Fruit fly (Drosophila melanogaster) whole organism, embryonic: ENCODE results near the gene Nnp-1.

Source experiments
- Ada2b ChIP-seq: fragments of 200-800 bp; sonication (Bioruptor generic); IDR thresholded peaks from 2 replicates; pipeline ENCODE4 v1.3.6; 2022; ENCODE audit warnings: missing biosample characterization, missing genetic modification characterization
- Bgb ChIP-seq: fragments of 200-800 bp; sonication (Bioruptor generic); IDR thresholded peaks from 2 replicates; pipeline ENCODE4 v1.3.6; 2022; ENCODE audit warnings: missing biosample characterization, missing genetic modification characterization; ENCODE audit not compliant: partially characterized antibody
- CG11398 ChIP-seq: fragments of 200-800 bp; sonication (Bioruptor generic); optimal IDR thresholded peaks from 2 replicates; lab custom pipeline; 2016; ENCODE audit warnings: missing biosample characterization, missing genetic modification characterization
- CG12659 ChIP-seq: fragments of 200-800 bp; sonication (Bioruptor generic); optimal IDR thresholded peaks from 3 replicates; lab custom pipeline; 2017; ENCODE audit warnings: mild to moderate bottlenecking, missing biosample characterization, missing genetic modification reagents, missing genetic modification characterization
- CG12942 ChIP-seq: fragments of 200-800 bp; sonication (Bioruptor generic); optimal IDR thresholded peaks from 3 replicates; lab custom pipeline; 2016; ENCODE audit warnings: missing biosample characterization, missing genetic modification characterization
- CG13287 ChIP-seq: fragments of 200-800 bp; sonication (Bioruptor generic); IDR thresholded peaks from 2 replicates; pipeline ENCODE4 v1.3.6; 2022; ENCODE audit warnings: missing biosample characterization, missing genetic modification characterization; ENCODE audit not compliant: partially characterized antibody
- CG14710 ChIP-seq: fragments of 200-800 bp; sonication (Bioruptor generic); optimal IDR thresholded peaks from 3 replicates; lab custom pipeline; 2019; ENCODE audit warnings: missing biosample characterization, mild to moderate bottlenecking, missing genetic modification characterization, moderate library complexity
- CG1529 ChIP-seq: fragments of 200-800 bp; sonication (Bioruptor generic); optimal IDR thresholded peaks from 3 replicates; lab custom pipeline; 2018; ENCODE audit warnings: missing biosample characterization, missing genetic modification characterization
- CG15601 ChIP-seq: fragments of 200-800 bp; sonication (Bioruptor generic); optimal IDR thresholded peaks from 3 replicates; lab custom pipeline; 2019; ENCODE audit warnings: missing biosample characterization, mild to moderate bottlenecking, missing genetic modification characterization, moderate library complexity
- CG17361 ChIP-seq: fragments of 200-800 bp; sonication (Bioruptor generic); IDR thresholded peaks from 3 replicates; pipeline ENCODE4 v1.3.6; 2022; ENCODE audit warnings: missing biosample characterization, missing genetic modification characterization
- CG2120 ChIP-seq: fragments of 200-800 bp; sonication (Bioruptor generic); optimal IDR thresholded peaks from 3 replicates; lab custom pipeline; 2016; ENCODE audit warnings: missing biosample characterization, missing genetic modification characterization
- CG2199 ChIP-seq: fragments of 200-800 bp; sonication (Bioruptor generic); IDR thresholded peaks from 3 replicates; pipeline ENCODE4 v1.3.6; 2022; ENCODE audit warnings: missing biosample characterization, missing genetic modification characterization
- CG2712 ChIP-seq: fragments of 200-800 bp; optimal IDR thresholded peaks from 3 replicates; lab custom pipeline; 2019; ENCODE audit warnings: missing biosample characterization, mild to moderate bottlenecking, missing genetic modification characterization, moderate library complexity
- CG30403 ChIP-seq: fragments of 200-800 bp; sonication (Bioruptor generic); optimal IDR thresholded peaks from 3 replicates; lab custom pipeline; 2016; ENCODE audit warnings: missing biosample characterization, missing genetic modification characterization
- CG32767 ChIP-seq: fragments of 200-800 bp; sonication (Bioruptor generic); IDR thresholded peaks from 2 replicates; pipeline ENCODE4 v1.3.6; 2022; ENCODE audit warnings: missing biosample characterization, missing genetic modification characterization
- CG6689 ChIP-seq: fragments of 200-800 bp; sonication (Bioruptor generic); IDR thresholded peaks from 2 replicates; pipeline ENCODE4 v1.3.6; 2022; ENCODE audit warnings: missing biosample characterization, missing genetic modification characterization
- CG8924 ChIP-seq: fragments of 200-800 bp; optimal IDR thresholded peaks from 3 replicates; lab custom pipeline; 2019; ENCODE audit warnings: missing biosample characterization, mild to moderate bottlenecking, missing genetic modification characterization, moderate library complexity
- CG9932 ChIP-seq: fragments of 200-800 bp; sonication (Bioruptor generic); IDR thresholded peaks from 2 replicates; pipeline ENCODE4 v1.3.6; 2022; ENCODE audit warnings: missing biosample characterization, missing genetic modification characterization
- CoRest ChIP-seq: fragments of 200-800 bp; sonication (Bioruptor generic); optimal IDR thresholded peaks from 3 replicates; lab custom pipeline; 2018; ENCODE audit warnings: missing biosample characterization, mild to moderate bottlenecking, missing genetic modification characterization, moderate library complexity
- Dll ChIP-seq: fragments of 200-800 bp; sonication (Bioruptor generic); IDR thresholded peaks from 4 replicates; pipeline ENCODE4 v1.3.6; 2022; ENCODE audit warnings: missing biosample characterization, missing genetic modification characterization; ENCODE audit not compliant: partially characterized antibody
- Dref ChIP-seq: fragments of 200-800 bp; sonication (Bioruptor generic); IDR thresholded peaks from 2 replicates; pipeline ENCODE4 v1.3.6; 2022; ENCODE audit warnings: missing biosample characterization, missing genetic modification characterization
- E2f2 ChIP-seq: fragments of 200-800 bp; sonication (Bioruptor generic); IDR thresholded peaks from 2 replicates; pipeline ENCODE4 v1.3.6; 2022; ENCODE audit warnings: missing biosample characterization, missing genetic modification characterization
- H2.0 ChIP-seq: fragments of 200-800 bp; sonication (Bioruptor generic); IDR thresholded peaks from 2 replicates; pipeline ENCODE4 v1.3.6; 2022; ENCODE audit warnings: missing biosample characterization, missing genetic modification characterization
- HLH4C ChIP-seq: fragments of 200-800 bp; sonication (Bioruptor generic); IDR thresholded peaks from 3 replicates; pipeline ENCODE4 v1.3.6; 2022; ENCODE audit warnings: missing biosample characterization, missing genetic modification characterization; ENCODE audit not compliant: partially characterized antibody
- HmgZ ChIP-seq: fragments of 200-800 bp; sonication (Bioruptor generic); optimal IDR thresholded peaks from 2 replicates; lab custom pipeline; 2018; ENCODE audit warnings: missing biosample characterization, mild to moderate bottlenecking, missing genetic modification characterization
- Hr3 ChIP-seq: fragments of 200-800 bp; sonication (Bioruptor generic); optimal IDR thresholded peaks from 3 replicates; lab custom pipeline; 2016; ENCODE audit warnings: missing biosample characterization, missing genetic modification characterization
- MBD-R2 ChIP-seq: fragments of 200-800 bp; sonication (Bioruptor generic); IDR thresholded peaks from 2 replicates; pipeline ENCODE4 v1.3.6; 2022; ENCODE audit warnings: missing biosample characterization, missing genetic modification characterization
- MESR4 ChIP-seq: fragments of 200-800 bp; sonication (Bioruptor generic); optimal IDR thresholded peaks from 2 replicates; lab custom pipeline; 2018; ENCODE audit warnings: missing biosample characterization, mild to moderate bottlenecking, missing genetic modification characterization, moderate library complexity
- Mad ChIP-seq: fragments of 200-800 bp; sonication (Bioruptor generic); optimal IDR thresholded peaks from 2 replicates; lab custom pipeline; 2016; ENCODE audit warnings: missing biosample characterization, missing genetic modification characterization
- Med ChIP-seq: fragments of 200-800 bp; sonication (Bioruptor generic); peaks from one replicate; lab custom pipeline; 2016; ENCODE audit warnings: missing biosample characterization, missing genetic modification characterization, mild to moderate bottlenecking, inconsistent platforms, moderate library complexity
- Scr ChIP-seq: fragments of 200-800 bp; sonication (Bioruptor generic); IDR thresholded peaks from 2 replicates; pipeline ENCODE4 v1.3.6; 2022; ENCODE audit warnings: missing biosample characterization, missing genetic modification characterization; ENCODE audit not compliant: partially characterized antibody
- Sry-δ ChIP-seq: fragments of 200-800 bp; sonication (Bioruptor generic); optimal IDR thresholded peaks from 2 replicates; lab custom pipeline; 2016; ENCODE audit warnings: missing biosample characterization, missing genetic modification characterization
- cg ChIP-seq: fragments of 200-800 bp; sonication (Bioruptor generic); optimal IDR thresholded peaks from 3 replicates; lab custom pipeline; 2019; ENCODE audit warnings: missing biosample characterization, mild to moderate bottlenecking, missing genetic modification characterization, moderate library complexity
- dpn ChIP-seq, 2 experiments: fragments of 200-800 bp; sonication (Bioruptor generic); optimal IDR thresholded peaks; 3 replicates each; lab custom pipeline; 2016; ENCODE audit warnings: missing biosample characterization in 2 of 2, missing genetic modification characterization in 2 of 2
- grau ChIP-seq: fragments of 200-800 bp; optimal IDR thresholded peaks from 3 replicates; lab custom pipeline; 2019; ENCODE audit warnings: missing biosample characterization, mild to moderate bottlenecking, missing genetic modification characterization, moderate library complexity
- gt ChIP-seq: fragments of 200-800 bp; sonication (Bioruptor generic); IDR thresholded peaks from 2 replicates; pipeline ENCODE4 v1.3.6; 2022; ENCODE audit warnings: missing biosample characterization, missing genetic modification characterization
- ind ChIP-seq: fragments of 200-800 bp; sonication (Bioruptor generic); optimal IDR thresholded peaks from 3 replicates; lab custom pipeline; 2016; ENCODE audit warnings: missing biosample characterization, missing genetic modification characterization
- knrl ChIP-seq: fragments of 200-800 bp; sonication (Bioruptor generic); IDR thresholded peaks from 3 replicates; pipeline ENCODE4 v1.3.6; 2022; ENCODE audit warnings: missing biosample characterization, missing genetic modification characterization; ENCODE audit not compliant: partially characterized antibody
- phol ChIP-seq: fragments of 200-800 bp; sonication (Bioruptor generic); optimal IDR thresholded peaks from 3 replicates; lab custom pipeline; 2018; ENCODE audit warnings: missing biosample characterization, mild to moderate bottlenecking, missing genetic modification characterization, moderate library complexity
- prd ChIP-seq, 3 experiments: fragments of >200 bp in 2 of 3; fragments of 200-800 bp in 1 of 3; sonication (Bioruptor generic) in 1 of 3; optimal IDR thresholded peaks in 2 of 3; IDR thresholded peaks in 1 of 3; 2 replicates in 2 of 3; 3 replicates in 1 of 3; pipeline versions ENCODE4 v1.3.6 to Lab custom; 2017 to 2022; ENCODE audit warnings: missing biosample characterization in 1 of 3, missing genetic modification characterization in 1 of 3
- pzg ChIP-seq: fragments of 200-800 bp; sonication (Bioruptor generic); optimal IDR thresholded peaks from 3 replicates; lab custom pipeline; 2018; ENCODE audit warnings: missing biosample characterization, mild to moderate bottlenecking, missing genetic modification characterization, moderate library complexity
- salm ChIP-seq: fragments of 200-800 bp; sonication (Bioruptor generic); optimal IDR thresholded peaks from 2 replicates; lab custom pipeline; 2018; ENCODE audit warnings: missing biosample characterization, mild to moderate bottlenecking, missing genetic modification characterization
- sug ChIP-seq: fragments of 200-800 bp; optimal IDR thresholded peaks from 2 replicates; lab custom pipeline; 2019; ENCODE audit warnings: missing biosample characterization, mild to moderate bottlenecking, missing genetic modification characterization, moderate library complexity
- toy ChIP-seq: fragments of 200-800 bp; sonication (Bioruptor generic); IDR thresholded peaks from 2 replicates; pipeline ENCODE4 v1.3.6; 2022; ENCODE audit warnings: missing biosample characterization, missing genetic modification characterization
- trem ChIP-seq: fragments of 200-800 bp; optimal IDR thresholded peaks from 3 replicates; lab custom pipeline; 2019; ENCODE audit warnings: missing biosample characterization, mild to moderate bottlenecking, missing genetic modification characterization, moderate library complexity
- tx ChIP-seq: fragments of 200-800 bp; sonication (Bioruptor generic); optimal IDR thresholded peaks from 2 replicates; lab custom pipeline; 2016; ENCODE audit warnings: missing biosample characterization, missing genetic modification characterization
- yki ChIP-seq: fragments of >200 bp; optimal IDR thresholded peaks from 3 replicates; lab custom pipeline; 2018

Nnp-1 gene

dm6 chr2L:13382351-13383029, 16.5 kb upstream of the Nnp-1 start, which contains the start of gene loqs (continued):
- TF ChIP-seq CG11398 (GFP tag; lab: Kevin White, UChicago) (no peak), Bgb (GFP tag; lab: Robert Waterston, UW) (0 out of 2 replicates have a peak, but pooled peaks have one; percentile 6), CG14710 (tag; lab: Kevin White, UChicago) (peak; percentile 62), CG2712 (tag; lab: Kevin White, UChicago) (peak; percentile 34), knrl (GFP tag; lab: Robert Waterston, UW) (no peak; the same call in 2 of the 3 replicates), CoRest (peak; percentile 3), CG1529 (no peak), CG2120 (GFP tag; lab: Kevin White, UChicago) (peak; percentile 45), CG9932 (GFP tag; lab: Robert Waterston, UW) (peak; percentile 55), CG12942 (GFP tag; lab: Kevin White, UChicago) (no peak), Ada2b (peak; percentile 10; the same call in 1 of the 2 replicates), CG6689 (GFP tag; lab: Robert Waterston, UW) (0 out of 2 replicates have a peak, but pooled peaks have one; percentile 5), CG17361 (GFP tag; lab: Robert Waterston, UW) (0 out of 3 replicates have a peak, but pooled peaks have one; percentile 27), gt (no peak), ind (GFP tag; lab: Kevin White, UChicago) (no peak), yki (no peak), HmgZ (tag; lab: Kevin White, UChicago) (no peak), phol (peak; percentile 48), Dll (GFP tag; lab: Robert Waterston, UW) (peak; percentile 73), CG8924 (peak; percentile 31), pzg (GFP tag; lab: Kevin White, UChicago) (peak; percentile 25), Hr3 (GFP tag; lab: Kevin White, UChicago) (peak; percentile 6), toy (GFP tag; lab: Robert Waterston, UW) (no peak), tx (no peak), Sry-δ (GFP tag; lab: Kevin White, UChicago) (peak; percentile 4), grau (peak; percentile 29), CG30403 (GFP tag; lab: Kevin White, UChicago) (peak; percentile 18), trem (tag; lab: Kevin White, UChicago) (peak; percentile 54), CG2199 (GFP tag; lab: Robert Waterston, UW) (no peak), salm (no peak), Med (peak; percentile 25), MBD-R2 (peak; percentile 68), cg (GFP tag; lab: Kevin White, UChicago) (no peak), CG13287 (GFP tag; lab: Robert Waterston, UW) (peak; percentile 67), Mad (GFP tag; lab: Kevin White, UChicago) (no peak), dpn (GFP tag; optimal IDR thresholded peaks at IDR 0.05; lab: Kevin White, UChicago) (no peak), MESR4 (GFP tag; lab: Kevin White, UChicago) (peak; percentile 55), HLH4C (GFP tag; lab: Robert Waterston, UW) (0 out of 3 replicates have a peak, but pooled peaks have one; percentile 46), Dref (peak; percentile 55), CG15601 (tag; lab: Kevin White, UChicago) (peak; percentile 12), Scr (peak; percentile 51), sug (tag; lab: Kevin White, UChicago) (peak; percentile 36), prd (optimal IDR thresholded peaks at IDR 0.05; lab: Kevin White, UChicago) (no peak), prd (GFP tag; IDR thresholded peaks at IDR 0.05; lab: Robert Waterston, UW) (0 out of 3 replicates have a peak, but pooled peaks have one; percentile 7), CG32767 (peak; percentile 63; the same call in 1 of the 2 replicates), E2f2 (GFP tag; lab: Robert Waterston, UW) (peak; percentile 83), CG12659 (GFP tag; lab: Kevin White, UChicago) (peak; percentile 49), H2.0 (GFP tag; lab: Robert Waterston, UW) (no peak)
